Fruit fly (Drosophila melanogaster) whole organism, wandering third instar larva: Measurements from ENCODE around the gene CG4115.

Source experiments
- CG32264 ChIP-seq: fragments of 200-800 bp; sonication (Bioruptor generic); optimal IDR thresholded peaks from 2 replicates; lab custom pipeline; 2016; ENCODE audit warnings: missing biosample characterization, missing genetic modification characterization
- CG9705 ChIP-seq: fragments of 200-800 bp; sonication (Bioruptor generic); optimal IDR thresholded peaks from 2 replicates; lab custom pipeline; 2018; ENCODE audit warnings: missing biosample characterization, mild to moderate bottlenecking, missing genetic modification characterization
- CrebA ChIP-seq: fragments of 200-800 bp; sonication (Bioruptor generic); optimal IDR thresholded peaks from 2 replicates; lab custom pipeline; 2016; ENCODE audit warnings: missing biosample characterization, mild to moderate bottlenecking, missing genetic modification characterization, borderline replicate concordance
- Dif ChIP-seq: fragments of 200-275, 200-300 bp; sonication (Bioruptor generic); optimal IDR thresholded peaks from 2 replicates; lab custom pipeline; 2018; ENCODE audit warnings: missing biosample characterization, missing genetic modification characterization; ENCODE audit not compliant: partially characterized antibody
- GATAd ChIP-seq: sonication (Bioruptor generic); optimal IDR thresholded peaks from 2 replicates; lab custom pipeline; 2016; ENCODE audit warnings: missing biosample characterization, missing genetic modification characterization
- HLH106 ChIP-seq: fragments of 200-800 bp; optimal IDR thresholded peaks from 3 replicates; lab custom pipeline; 2019; ENCODE audit warnings: missing biosample characterization, mild to moderate bottlenecking, missing genetic modification characterization, moderate library complexity
- Hr78 ChIP-seq: fragments of >200 bp; optimal IDR thresholded peaks from 2 replicates; lab custom pipeline; 2017; ENCODE audit warnings: missing biosample characterization, missing genetic modification characterization
- Hr83 ChIP-seq: fragments of 200-300 bp; sonication (Bioruptor generic); optimal IDR thresholded peaks from 2 replicates; lab custom pipeline; 2016; ENCODE audit warnings: missing biosample characterization, mild to moderate bottlenecking, missing genetic modification characterization, moderate library complexity; ENCODE audit not compliant: poor library complexity, severe bottlenecking
- Myc ChIP-seq: fragments of >200 bp; optimal IDR thresholded peaks from 2 replicates; lab custom pipeline; 2017
- N ChIP-seq: fragments of >200 bp; optimal IDR thresholded peaks from 2 replicates; lab custom pipeline; 2018; ENCODE audit warnings: missing biosample characterization, missing external identifiers, missing genetic modification characterization
- OdsH ChIP-seq: fragments of 200-800 bp; sonication (Bioruptor generic); optimal IDR thresholded peaks from 2 replicates; lab custom pipeline; 2016; ENCODE audit warnings: missing biosample characterization, mild to moderate bottlenecking, missing genetic modification characterization
- Rel ChIP-seq, 2 experiments: fragments of 200-800 bp; sonication (Bioruptor generic) in 1 of 2; optimal IDR thresholded peaks; 2 replicates in 1 of 2; 3 replicates in 1 of 2; lab custom pipeline; 2016 to 2019; ENCODE audit warnings: mild to moderate bottlenecking in 2 of 2, missing biosample characterization in 2 of 2, missing genetic modification characterization in 2 of 2, moderate library complexity in 1 of 2
- Sp1 ChIP-seq: fragments of 200-800 bp; sonication (Bioruptor generic); optimal IDR thresholded peaks from 3 replicates; lab custom pipeline; 2019; ENCODE audit warnings: missing biosample characterization, mild to moderate bottlenecking, missing genetic modification characterization, moderate library complexity
- br ChIP-seq: fragments of 200-800 bp; sonication (Bioruptor generic); optimal IDR thresholded peaks from 2 replicates; lab custom pipeline; 2016; ENCODE audit warnings: missing biosample characterization, missing genetic modification characterization
- brk ChIP-seq: fragments of 200-800 bp; sonication (Bioruptor generic); optimal IDR thresholded peaks from 2 replicates; lab custom pipeline; 2016; ENCODE audit warnings: missing biosample characterization, mild to moderate bottlenecking, missing genetic modification characterization
- dmrt93B ChIP-seq: fragments of 200-800 bp; sonication (Bioruptor generic); optimal IDR thresholded peaks from 2 replicates; lab custom pipeline; 2018; ENCODE audit warnings: missing biosample characterization, mild to moderate bottlenecking, missing genetic modification characterization
- dsf ChIP-seq: sonication (Bioruptor generic); optimal IDR thresholded peaks from 2 replicates; lab custom pipeline; 2016; ENCODE audit warnings: missing biosample characterization, missing genetic modification characterization, borderline replicate concordance
- ey ChIP-seq: fragments of 200-800 bp; sonication (Bioruptor generic); optimal IDR thresholded peaks from 2 replicates; lab custom pipeline; 2016; ENCODE audit warnings: missing biosample characterization, missing genetic modification characterization
- foxo ChIP-seq, 2 experiments: fragments of 200-800 bp; sonication (Bioruptor generic); optimal IDR thresholded peaks; 2 replicates in 1 of 2; 3 replicates in 1 of 2; lab custom pipeline; 2016 to 2017; ENCODE audit warnings: missing biosample characterization in 2 of 2, missing genetic modification characterization in 2 of 2
- fru ChIP-seq: fragments of 200-800 bp; sonication (Bioruptor generic); optimal IDR thresholded peaks from 3 replicates; lab custom pipeline; 2016; ENCODE audit warnings: missing biosample characterization, mild to moderate bottlenecking, missing genetic modification characterization
- h ChIP-seq: fragments of 200-800 bp; sonication (Bioruptor generic); optimal IDR thresholded peaks from 3 replicates; lab custom pipeline; 2016; ENCODE audit warnings: missing biosample characterization, mild to moderate bottlenecking, missing genetic modification characterization
- lola ChIP-seq: fragments of >200 bp; optimal IDR thresholded peaks from 2 replicates; lab custom pipeline; 2017; ENCODE audit warnings: missing biosample characterization, missing genetic modification characterization
- pan ChIP-seq: fragments of >200 bp; optimal IDR thresholded peaks from 2 replicates; lab custom pipeline; 2017
- psq ChIP-seq: fragments of 200-800 bp; sonication (Bioruptor generic); optimal IDR thresholded peaks from 3 replicates; lab custom pipeline; 2017; ENCODE audit warnings: missing biosample characterization, mild to moderate bottlenecking, missing genetic modification characterization, moderate library complexity
- rgr ChIP-seq: fragments of 200-800 bp; sonication (Bioruptor generic); optimal IDR thresholded peaks from 3 replicates; lab custom pipeline; 2016; ENCODE audit warnings: missing biosample characterization, mild to moderate bottlenecking, missing genetic modification characterization
- sage ChIP-seq: fragments of 200-800 bp; sonication (Bioruptor generic); optimal IDR thresholded peaks from 2 replicates; lab custom pipeline; 2016; ENCODE audit warnings: missing biosample characterization, mild to moderate bottlenecking, missing genetic modification characterization
- sv ChIP-seq: fragments of 200-800 bp; sonication (Bioruptor generic); optimal IDR thresholded peaks from 3 replicates; lab custom pipeline; 2016; ENCODE audit warnings: missing biosample characterization, missing genetic modification characterization
- tai ChIP-seq: sonication (Bioruptor generic); optimal IDR thresholded peaks from 2 replicates; lab custom pipeline; 2016; ENCODE audit warnings: missing biosample characterization, missing genetic modification characterization
- woc ChIP-seq: sonication (Bioruptor generic); optimal IDR thresholded peaks from 2 replicates; lab custom pipeline; 2016; ENCODE audit warnings: missing biosample characterization, mild to moderate bottlenecking, missing genetic modification characterization

The CG4115 gene

dm6 chr3R:12344914-12345549 is 14.8 kb upstream of the CG4115 start:
- TF ChIP-seq Sp1 (GFP tag; lab: Kevin White, UChicago), result peak; percentile 31
- TF ChIP-seq OdsH (GFP tag; lab: Kevin White, UChicago), result peak; percentile 20
- TF ChIP-seq CG9705, result no peak
- TF ChIP-seq dmrt93B (GFP tag; lab: Kevin White, UChicago), result peak; percentile 36
- no peak for TF ChIP-seq Rel (GFP tag; optimal IDR thresholded peaks at IDR 0.05; lab: Kevin White, UChicago)
- TF ChIP-seq Rel (tag; optimal IDR thresholded peaks at IDR 0.05; lab: Kevin White, UChicago), result peak; percentile 93
- peak; percentile 44 for TF ChIP-seq fru
- TF ChIP-seq Hr78, result no peak
- TF ChIP-seq h (GFP tag; lab: Kevin White, UChicago), result peak; percentile 33
- no peak for TF ChIP-seq GATAd (GFP tag; lab: Kevin White, UChicago)
- TF ChIP-seq br (GFP tag; lab: Kevin White, UChicago), result peak; percentile 9
- peak in 1 of 2 experiments; percentile 35 for TF ChIP-seq foxo (GFP tag; optimal IDR thresholded peaks at IDR 0.05; lab: Kevin White, UChicago)
- TF ChIP-seq ey, result peak; percentile 37
- TF ChIP-seq woc (GFP tag; lab: Kevin White, UChicago), result peak; percentile 10
- TF ChIP-seq rgr (GFP tag; lab: Kevin White, UChicago), result peak; percentile 0
- TF ChIP-seq psq (GFP tag; lab: Kevin White, UChicago), result peak; percentile 15
- peak; percentile 46 for TF ChIP-seq HLH106 (tag; lab: Kevin White, UChicago)
- TF ChIP-seq sage (GFP tag; lab: Kevin White, UChicago), result no peak
- TF ChIP-seq, all 38 proteins: peak for 13

DNA sequence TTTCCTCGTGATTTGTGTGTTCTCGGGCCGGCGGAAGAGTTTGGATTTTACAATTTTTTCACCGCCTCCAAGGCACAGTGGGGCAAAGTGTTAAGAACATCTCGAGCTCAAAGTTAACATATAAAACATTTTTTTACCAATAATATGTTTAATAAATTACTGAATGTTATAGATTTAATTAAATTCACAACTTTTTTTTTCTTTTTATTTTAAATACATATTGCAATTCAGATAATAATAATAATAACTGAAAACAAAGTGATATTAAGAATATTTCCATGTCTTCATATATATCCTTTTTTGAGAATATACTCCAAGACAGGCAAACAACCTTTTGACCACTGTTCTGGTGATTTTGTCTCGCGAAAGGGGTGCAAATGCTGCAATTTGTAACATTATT is 13.8 kb upstream of the CG4115 start:
- TF ChIP-seq foxo (GFP tag; optimal IDR thresholded peaks at IDR 0.05; lab: Kevin White, UChicago) (peak in 1 of 2 experiments; percentile 27), h (GFP tag; lab: Kevin White, UChicago) (no peak), pan (no peak)

DNA sequence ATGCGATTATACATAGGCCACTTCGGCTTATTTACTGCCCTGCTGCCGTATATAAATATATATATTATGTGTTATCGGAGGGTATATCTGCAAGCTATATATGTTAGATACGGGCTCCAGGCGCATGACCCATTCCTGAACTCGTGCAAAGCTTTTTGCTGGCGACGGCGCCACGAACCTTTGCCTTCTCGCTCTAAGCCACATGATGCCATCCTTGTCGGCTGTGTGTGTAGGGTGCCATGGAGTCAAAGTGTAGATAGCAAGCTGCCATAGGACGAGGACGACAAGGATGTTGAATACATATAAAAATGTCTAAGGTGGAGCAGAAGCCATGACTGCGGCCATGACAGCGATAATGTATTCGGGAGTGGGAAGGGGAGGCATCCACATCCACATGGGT is 12.1 kb upstream of the CG4115 start:
- TF ChIP-seq Myc (no peak), Hr78 (no peak), sage (GFP tag; lab: Kevin White, UChicago) (no peak), sv (GFP tag; lab: Kevin White, UChicago) (no peak)
- TF ChIP-seq, all 38 proteins: peak for 0

- TF ChIP-seq GATAd (GFP tag; lab: Kevin White, UChicago), result peak; percentile 6
- TF ChIP-seq foxo (GFP tag; optimal IDR thresholded peaks at IDR 0.05; lab: Kevin White, UChicago), result peak in 1 of 2 experiments; percentile 54
- TF ChIP-seq rgr (GFP tag; lab: Kevin White, UChicago), result peak; percentile 42
- TF ChIP-seq CG32264 (GFP tag; lab: Kevin White, UChicago), result no peak
- TF ChIP-seq Rel (GFP tag; optimal IDR thresholded peaks at IDR 0.05; lab: Kevin White, UChicago), result no peak
- peak; percentile 99 for TF ChIP-seq Rel (tag; optimal IDR thresholded peaks at IDR 0.05; lab: Kevin White, UChicago)
- peak; percentile 25 for TF ChIP-seq HLH106 (tag; lab: Kevin White, UChicago)
- TF ChIP-seq Hr83, result peak; percentile 64
- TF ChIP-seq sage (GFP tag; lab: Kevin White, UChicago), result peak; percentile 40
- no peak for TF ChIP-seq CG9705
- peak; percentile 43 for TF ChIP-seq h (GFP tag; lab: Kevin White, UChicago)
Measured at dm6 chr3R:12350497-12350896, 9.3 kb upstream of the CG4115 start, which contains the start of gene CG10038. Gene CG10038, minus strand, starts transcription at chr3R:12350644.

- TF ChIP-seq HLH106 (tag; lab: Kevin White, UChicago), result no peak
- TF ChIP-seq N, result no peak
- TF ChIP-seq CG32264 (GFP tag; lab: Kevin White, UChicago), result no peak
- TF ChIP-seq Rel (GFP tag; optimal IDR thresholded peaks at IDR 0.05; lab: Kevin White, UChicago), result no peak
- TF ChIP-seq Rel (tag; optimal IDR thresholded peaks at IDR 0.05; lab: Kevin White, UChicago), result no peak
- TF ChIP-seq Hr78, result no peak
- no peak for TF ChIP-seq brk (GFP tag; lab: Kevin White, UChicago)
- no peak for TF ChIP-seq sage (GFP tag; lab: Kevin White, UChicago)
- no peak for TF ChIP-seq ey
- no peak for TF ChIP-seq Sp1 (GFP tag; lab: Kevin White, UChicago)
- TF ChIP-seq br (GFP tag; lab: Kevin White, UChicago), result no peak
- no peak for TF ChIP-seq dsf (GFP tag; lab: Kevin White, UChicago)
- no peak for TF ChIP-seq Dif (GFP tag; lab: Kevin White, UChicago)
- no peak for TF ChIP-seq lola (GFP tag; lab: Kevin White, UChicago)
- TF ChIP-seq GATAd (GFP tag; lab: Kevin White, UChicago), result no peak
- TF ChIP-seq CrebA (GFP tag; lab: Kevin White, UChicago), result no peak
- no peak for TF ChIP-seq tai
- TF ChIP-seq CG9705, result no peak
- TF ChIP-seq, all 38 proteins: peak for 0
Measured at dm6 chr3R:12352003-12352402, 7.8 kb upstream of the CG4115 start, which contains the start of gene CG10041. Gene CG10041, minus strand, starts transcription at chr3R:12352103.
